Fruit fly (Drosophila melanogaster): ENCODE results near the gene CG14968.
A peak's percentile ranks its signal among the peaks of the same experiment; 100 is the strongest.

CG14968 gene

DNA sequence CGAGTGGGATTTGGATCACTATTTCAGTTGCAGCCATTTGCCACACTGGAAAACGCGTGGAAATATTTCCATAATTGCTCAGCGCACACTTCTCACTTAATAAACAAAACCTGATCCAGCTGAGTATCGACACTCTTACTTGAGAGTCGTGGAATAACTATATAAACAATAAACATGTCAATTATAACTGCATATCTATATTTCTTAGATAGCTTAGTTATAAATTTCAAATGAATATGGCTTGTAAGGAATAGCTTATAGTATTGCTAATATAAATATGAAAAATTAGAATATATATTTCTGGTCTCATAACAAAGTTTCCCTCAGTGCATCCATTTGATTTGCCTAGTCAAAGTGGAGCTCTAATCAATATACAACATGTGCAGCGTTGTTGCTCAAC is 19.6 kb downstream of the CG14968 start:
- peak; percentile 56 for TF ChIP-seq Sox102F (GFP tag; optimal IDR thresholded peaks at IDR 0.05)
- TF ChIP-seq CG13424 (tag; optimal IDR thresholded peaks at IDR 0.05) = peak; percentile 22
- TF ChIP-seq gem (tag; optimal IDR thresholded peaks at IDR 0.05) = peak; percentile 15
- 0 out of 2 replicates have a peak, but pooled peaks have one; percentile 29 for TF ChIP-seq vvl (GFP tag; IDR thresholded peaks at IDR 0.05)
- TF ChIP-seq eve (GFP tag; optimal IDR thresholded peaks at IDR 0.05) = peak in 1 of 2 experiments; percentile 29
- no peak for TF ChIP-seq CG14667 (GFP tag; IDR thresholded peaks at IDR 0.05)
- no peak for TF ChIP-seq hth (optimal IDR thresholded peaks at IDR 0.05)
- peak; percentile 6 for TF ChIP-seq CG12391 (tag; optimal IDR thresholded peaks at IDR 0.05)
- TF ChIP-seq CG14050 (GFP tag; IDR thresholded peaks at IDR 0.05) = no peak
- no peak for TF ChIP-seq vnd (GFP tag; IDR thresholded peaks at IDR 0.05; ENCODE audit: partially characterized antibody)
- peak; percentile 35; the same call in 1 of the 2 replicates for TF ChIP-seq Drgx (GFP tag; IDR thresholded peaks at IDR 0.05)
- TF ChIP-seq Oli (tag; optimal IDR thresholded peaks at IDR 0.05) = peak; percentile 35
- peak; percentile 19 for TF ChIP-seq dmrt99B (tag; optimal IDR thresholded peaks at IDR 0.05)
- TF ChIP-seq Hr51 (GFP tag; optimal IDR thresholded peaks at IDR 0.05) = peak in 1 of 2 experiments; percentile 57
- peak; percentile 39 for TF ChIP-seq CG15269 (tag; optimal IDR thresholded peaks at IDR 0.05)

DNA sequence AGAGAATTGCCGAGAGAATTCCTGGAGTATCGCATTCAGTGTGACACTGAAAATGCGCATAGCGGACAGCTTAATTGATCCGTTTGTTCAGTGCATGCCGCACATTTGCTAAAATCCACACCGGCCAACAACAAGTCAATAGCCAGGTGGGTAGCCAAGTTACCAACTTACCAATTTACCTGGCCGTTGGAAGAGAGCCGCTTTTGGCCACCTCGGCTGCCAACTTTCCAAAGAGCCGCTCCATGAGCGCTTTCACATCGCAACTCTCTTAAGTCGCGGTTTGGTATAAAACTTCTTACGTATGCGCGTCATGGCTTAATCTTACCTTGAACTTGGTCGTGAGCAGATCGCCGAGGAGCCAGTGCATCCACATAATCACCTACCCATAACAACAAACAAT is 23.0 kb downstream of the CG14968 start, which contains the start of gene CG12017:
Gene CG12017 (plus strand): TSS at position 310 of the 400 bp plus-strand sequence.
- TF ChIP-seq wor (GFP tag; IDR thresholded peaks at IDR 0.05) (no peak), Sin3A (optimal IDR thresholded peaks at IDR 0.05) (no peak), Atf6 (GFP tag; IDR thresholded peaks at IDR 0.05) (no peak), Doc2 (GFP tag; IDR thresholded peaks at IDR 0.05) (no peak), kni (GFP tag; optimal IDR thresholded peaks at IDR 0.05) (peak; percentile 37), CG4820 (GFP tag; optimal IDR thresholded peaks at IDR 0.05) (no peak), CG3163 (GFP tag; optimal IDR thresholded peaks at IDR 0.05) (peak; percentile 63), Dip2 (GFP tag; IDR thresholded peaks at IDR 0.05) (no peak), Trl (optimal IDR thresholded peaks at IDR 0.05) (peak in 1 of 2 experiments; percentile 22), Trl (GFP tag; optimal IDR thresholded peaks at IDR 0.05) (no peak), Bgb (GFP tag; IDR thresholded peaks at IDR 0.05; ENCODE audit: partially characterized antibody) (no peak), CG13894 (tag; optimal IDR thresholded peaks at IDR 0.05) (no peak), Ssrp (tag; optimal IDR thresholded peaks at IDR 0.05) (no peak), cg (GFP tag; optimal IDR thresholded peaks at IDR 0.05) (no peak), Ptx1 (GFP tag; IDR thresholded peaks at IDR 0.05) (no peak), CG17912 (GFP tag; optimal IDR thresholded peaks at IDR 0.05) (no peak), Blimp-1 (GFP tag; optimal IDR thresholded peaks at IDR 0.05) (peak; percentile 11), CG8359 (GFP tag; optimal IDR thresholded peaks at IDR 0.05; ENCODE audit: borderline replicate concordance) (no peak), sna (GFP tag; IDR thresholded peaks at IDR 0.05; ENCODE audit: partially characterized antibody) (no peak), H2.0 (GFP tag; IDR thresholded peaks at IDR 0.05) (no peak), CG3407 (GFP tag; optimal IDR thresholded peaks at IDR 0.05) (no peak), Doc3 (GFP tag; IDR thresholded peaks at IDR 0.05; ENCODE audit: partially characterized antibody) (0 out of 3 replicates have a peak, but pooled peaks have one; percentile 15)

DNA sequence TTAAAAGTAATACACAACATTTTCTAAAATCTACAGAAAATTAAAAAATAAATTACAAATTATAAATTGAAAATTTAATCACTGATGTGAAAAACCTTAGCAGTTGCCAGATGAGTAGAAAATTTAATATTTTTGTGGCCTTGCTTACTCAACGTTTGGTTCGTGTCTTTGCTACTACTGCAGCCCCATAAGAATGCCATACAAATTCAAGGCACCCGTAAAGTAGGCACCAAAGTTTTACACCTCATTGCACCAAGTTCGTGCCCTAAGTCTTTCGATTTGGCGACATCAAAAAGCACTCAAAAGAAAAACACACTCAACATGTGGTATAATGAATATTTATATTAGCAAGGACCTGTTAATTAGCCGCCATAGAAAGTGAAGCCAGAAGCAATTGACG is 26.0 kb downstream of the CG14968 start:
- peak; percentile 62; the same call in 1 of the 2 replicates for TF ChIP-seq CG13287 (GFP tag; IDR thresholded peaks at IDR 0.05; ENCODE audit: partially characterized antibody)
- TF ChIP-seq CTCF (GFP tag; optimal IDR thresholded peaks at IDR 0.05) = peak; percentile 58
- TF ChIP-seq stwl (tag; optimal IDR thresholded peaks at IDR 0.05) = peak; percentile 54
- peak; percentile 49; the same call in 1 of the 3 replicates for TF ChIP-seq Opbp (GFP tag; IDR thresholded peaks at IDR 0.05; ENCODE audit: partially characterized antibody)
- no peak for TF ChIP-seq CG12104 (GFP tag; optimal IDR thresholded peaks at IDR 0.05)
- TF ChIP-seq CG7786 (GFP tag; optimal IDR thresholded peaks at IDR 0.05) = no peak
- TF ChIP-seq CG15601 (tag; optimal IDR thresholded peaks at IDR 0.05) = peak; percentile 3
- 0 out of 2 replicates have a peak, but pooled peaks have one; percentile 8 for TF ChIP-seq E2f2 (GFP tag; IDR thresholded peaks at IDR 0.05)
- peak; percentile 83 for TF ChIP-seq z (GFP tag; IDR thresholded peaks at IDR 0.05)
- TF ChIP-seq CG11247 (GFP tag; IDR thresholded peaks at IDR 0.05) = peak; percentile 95
- no peak for TF ChIP-seq tgo (GFP tag; IDR thresholded peaks at IDR 0.05)
- no peak for TF ChIP-seq Ravus (GFP tag; IDR thresholded peaks at IDR 0.05)
- TF ChIP-seq Dp (GFP tag; optimal IDR thresholded peaks at IDR 0.05) = peak; percentile 8
- TF ChIP-seq slp2 (GFP tag; optimal IDR thresholded peaks at IDR 0.05) = no peak
- peak; percentile 80 for TF ChIP-seq ftz-f1 (GFP tag; optimal IDR thresholded peaks at IDR 0.05)

All from whole organism, embryonic.